Fruit fly (Drosophila melanogaster) whole organism, adult: ENCODE measurements around the gene CG32365.

Experiments used
- CG12768 ChIP-seq: fragments of 200-800 bp; sonication (Bioruptor generic); optimal IDR thresholded peaks from 2 replicates; lab custom pipeline; 2017; ENCODE audit warnings: missing biosample characterization, missing genetic modification characterization, mild to moderate bottlenecking, moderate library complexity, missing genetic modification reagents
- CG1620 ChIP-seq: fragments of 200-800 bp; sonication (Bioruptor generic); optimal IDR thresholded peaks from 2 replicates; lab custom pipeline; 2016; ENCODE audit warnings: missing biosample characterization, missing genetic modification characterization
- CG33017 ChIP-seq: fragments of 200-800 bp; sonication (Bioruptor generic); optimal IDR thresholded peaks from 2 replicates; lab custom pipeline; 2018; ENCODE audit warnings: missing biosample characterization, mild to moderate bottlenecking, missing genetic modification characterization, moderate library complexity
- CG5204 ChIP-seq: fragments of 200-800 bp; sonication (Bioruptor generic); optimal IDR thresholded peaks from 2 replicates; lab custom pipeline; 2016; ENCODE audit warnings: missing biosample characterization, missing genetic modification characterization
- Hr96 ChIP-seq: fragments of 200-800 bp; sonication (Bioruptor generic); optimal IDR thresholded peaks from 2 replicates; lab custom pipeline; 2016; ENCODE audit warnings: missing biosample characterization, missing genetic modification characterization
- Mnt ChIP-seq: fragments of 200-800 bp; sonication (Bioruptor generic); optimal IDR thresholded peaks from 2 replicates; lab custom pipeline; 2016; ENCODE audit warnings: missing biosample characterization, mild to moderate bottlenecking, missing genetic modification characterization
- cic ChIP-seq: fragments of 200-800 bp; sonication (Bioruptor generic); optimal IDR thresholded peaks from 2 replicates; lab custom pipeline; 2017; ENCODE audit warnings: missing biosample characterization, mild to moderate bottlenecking, missing genetic modification characterization, moderate library complexity
- cnc ChIP-seq, 2 experiments: fragments of >200 bp; optimal IDR thresholded peaks; 2 replicates each; lab custom pipeline; 2017
- kay ChIP-seq: fragments of 200-800 bp; sonication (Bioruptor generic); peaks from one replicate; lab custom pipeline; 2016; ENCODE audit warnings: missing biosample characterization, missing genetic modification characterization, borderline replicate concordance
- ovo ChIP-seq: fragments of 200-800 bp; sonication (Bioruptor generic); optimal IDR thresholded peaks from 2 replicates; lab custom pipeline; 2016; ENCODE audit warnings: missing biosample characterization, missing genetic modification characterization

- TF ChIP-seq cic (GFP tag; lab: Kevin White, UChicago), result no peak
- no peak for TF ChIP-seq CG12768
- no peak for TF ChIP-seq Hr96 (GFP tag; lab: Kevin White, UChicago)
- no peak for TF ChIP-seq ovo (GFP tag; lab: Kevin White, UChicago)
- no peak for TF ChIP-seq CG1620 (GFP tag; lab: Kevin White, UChicago)
- TF ChIP-seq Mnt, result no peak
- no peak for TF ChIP-seq cnc (optimal IDR thresholded peaks at IDR 0.05; lab: Kevin White, UChicago)
- no peak for TF ChIP-seq CG5204 (GFP tag; lab: Kevin White, UChicago)
- no peak for TF ChIP-seq CG33017 (tag; lab: Kevin White, UChicago)
- TF ChIP-seq kay (GFP tag; lab: Kevin White, UChicago), result no peak
These were observed 25.7 kb downstream of the CG32365 start, which contains the start of gene eIF4E5 for dm6 chr3L:7894580-7894979.
